Worm (Caenorhabditis elegans): ENCODE measurements around the gene CC8.2.

Gene CC8.2

DNA sequence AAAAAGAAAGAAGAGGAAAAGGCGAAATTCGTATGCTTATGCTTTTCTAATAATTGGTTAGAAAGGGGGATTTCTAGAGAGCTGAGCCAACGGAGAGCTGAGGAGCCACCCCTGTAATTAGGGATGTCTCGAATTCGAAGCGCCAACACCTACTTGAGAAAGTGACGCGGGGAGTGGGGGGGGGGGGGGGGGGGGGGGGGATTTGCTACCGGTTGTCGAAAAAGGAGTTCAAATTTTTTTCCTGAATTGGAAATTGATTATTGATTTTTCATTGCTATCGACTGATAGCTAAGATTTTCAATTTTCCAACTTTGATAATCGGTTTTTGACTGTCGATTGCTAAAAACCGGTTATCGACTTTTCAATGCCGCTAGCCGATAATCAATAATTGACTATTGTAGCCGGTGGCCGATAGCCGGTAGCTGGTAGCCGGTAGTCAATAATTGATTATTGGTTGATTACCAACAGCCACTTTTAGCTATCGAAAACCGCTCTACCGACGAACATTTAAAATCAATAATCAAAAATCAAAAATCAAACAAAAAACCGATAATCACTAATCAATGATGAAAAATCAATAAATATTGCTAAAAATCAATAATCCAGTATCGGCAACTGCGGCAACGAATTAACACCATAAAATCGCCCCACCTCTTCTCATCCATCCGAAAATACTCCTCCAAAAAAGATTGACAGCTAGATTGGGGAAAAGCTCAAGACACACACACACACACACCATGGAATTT, 19.4 kb downstream of the CC8.2 start:
- TF ChIP-seq dve-1 (tag; optimal IDR thresholded peaks at IDR 0.05; ENCODE audit: insufficient read depth) (no peak), attf-4 (tag; optimal IDR thresholded peaks at IDR 0.05) (no peak), set-16 (GFP tag; IDR thresholded peaks at IDR 0.05) (peak; percentile 86), ceh-28 (tag; optimal IDR thresholded peaks at IDR 0.05) (peak; percentile 87)

DNA sequence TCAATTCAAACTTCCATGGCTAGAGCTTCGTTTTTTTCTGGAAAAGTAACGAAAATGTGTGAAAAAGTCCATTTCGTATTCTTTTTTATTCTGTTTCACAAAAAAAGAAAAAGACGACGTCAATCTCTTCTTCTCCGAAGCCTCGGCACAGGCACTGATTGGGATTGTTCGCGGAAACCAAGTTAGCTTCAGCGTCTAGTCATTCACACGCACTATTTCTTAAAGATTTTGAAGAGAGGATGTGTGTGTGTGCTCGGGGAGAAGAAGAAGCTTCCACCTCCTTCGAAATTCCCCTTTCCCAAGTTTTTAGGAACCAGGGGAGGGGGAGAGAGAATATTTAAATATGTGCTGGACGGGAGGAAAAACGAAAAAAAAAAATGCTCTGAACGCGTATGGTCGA, 22.0 kb downstream of the CC8.2 start:
- TF ChIP-seq ces-1 (GFP tag; optimal IDR thresholded peaks at IDR 0.05) (peak; percentile 58), unc-62 (GFP tag; optimal IDR thresholded peaks at IDR 0.05 in 1 of 2) (no peak), unc-62 (tag; optimal IDR thresholded peaks at IDR 0.05) (no peak), gei-8 (GFP tag; optimal IDR thresholded peaks at IDR 0.05) (no peak), fkh-10 (GFP tag; optimal IDR thresholded peaks at IDR 0.05) (peak; percentile 47), hmg-1.1 (GFP tag; IDR thresholded peaks at IDR 0.05) (no peak), duxl-1 (tag; optimal IDR thresholded peaks at IDR 0.05; ENCODE audit: poor library complexity) (no peak), nhr-48 (tag; optimal IDR thresholded peaks at IDR 0.05) (no peak), mep-1 (tag; optimal IDR thresholded peaks at IDR 0.05) (no peak), dmd-9 (GFP tag; IDR thresholded peaks at IDR 0.05) (no peak), lin-13 (GFP tag; optimal IDR thresholded peaks at IDR 0.05) (no peak), nhr-6 (tag; optimal IDR thresholded peaks at IDR 0.05) (no peak), tag-97 (GFP tag; IDR thresholded peaks at IDR 0.05) (no peak), pqm-1 (tag; optimal IDR thresholded peaks at IDR 0.05) (no peak), ctbp-1 (GFP tag; IDR thresholded peaks at IDR 0.05) (no peak), ceh-32 (tag; optimal IDR thresholded peaks at IDR 0.05; ENCODE audit: poor library complexity) (no peak), Y75B8A.6 (GFP tag; IDR thresholded peaks at IDR 0.05) (no peak)

DNA sequence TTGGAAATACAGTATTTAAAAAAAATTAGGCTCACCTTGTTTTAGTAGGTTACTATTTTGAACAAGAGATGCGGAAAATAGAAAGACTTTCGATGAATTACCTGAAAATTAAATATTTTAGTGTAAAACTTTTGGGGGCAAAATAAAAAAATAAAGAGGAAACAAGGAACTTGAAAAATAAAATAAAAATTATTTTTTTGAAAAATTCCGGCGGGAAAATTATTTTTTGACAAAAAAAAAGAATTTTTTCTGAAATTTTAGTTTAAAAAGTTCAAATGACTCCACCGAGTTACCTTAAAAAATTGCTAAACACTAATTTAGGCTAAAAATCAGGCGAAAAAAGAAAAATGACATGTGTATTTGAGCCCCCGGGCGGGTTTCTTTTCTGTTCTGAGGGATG, 23.9 kb downstream of the CC8.2 start, which contains the start of the genes cha-1 and unc-17:
Gene cha-1, minus strand, starts transcription at position 101 of the 400 bp plus-strand sequence.
Gene unc-17, minus strand, starts transcription at position 103 of the 400 bp plus-strand sequence.
- no peak for TF ChIP-seq tra-1 (GFP tag; IDR thresholded peaks at IDR 0.05)

DNA sequence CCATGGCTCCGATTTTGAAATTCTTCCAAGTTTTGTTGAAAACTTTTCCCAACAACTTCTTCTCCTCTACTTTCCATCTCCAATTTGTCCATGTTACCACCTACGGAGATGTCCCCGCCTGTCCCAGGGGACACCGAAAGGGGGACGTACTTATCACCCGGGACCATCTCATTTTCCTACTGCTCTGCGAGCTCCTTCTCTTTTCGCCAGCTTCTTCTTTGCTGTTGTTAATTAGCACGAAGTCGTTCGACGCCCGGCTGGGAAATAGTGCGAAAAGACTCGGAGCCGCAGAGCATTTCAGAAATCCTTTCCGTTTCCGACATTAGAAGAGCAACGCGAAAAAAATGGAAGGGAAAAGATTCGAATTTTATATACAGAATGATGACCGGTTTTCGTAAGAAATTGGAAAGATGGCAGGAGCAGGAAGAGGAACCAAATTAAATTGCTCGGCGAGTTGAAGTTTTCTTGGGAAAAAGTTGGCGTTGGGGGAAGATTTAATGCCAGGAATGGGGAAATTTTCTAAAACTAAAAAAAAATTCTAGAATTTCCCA, 26.6 kb downstream of the CC8.2 start:
- no peak for TF ChIP-seq F37D6.2 (tag; optimal IDR thresholded peaks at IDR 0.05)
- TF ChIP-seq attf-4 (tag; optimal IDR thresholded peaks at IDR 0.05), result no peak
- TF ChIP-seq unc-62 (GFP tag; optimal IDR thresholded peaks at IDR 0.05 in 1 of 2), result peak in 1 of 2 experiments; percentile 57
- TF ChIP-seq unc-62 (tag; optimal IDR thresholded peaks at IDR 0.05), result no peak
- TF ChIP-seq aha-1 (tag), result peak; percentile 67
- peak; percentile 9; the same call in 1 of the 2 replicates for TF ChIP-seq ctbp-1 (GFP tag; IDR thresholded peaks at IDR 0.05)
- no peak for TF ChIP-seq mep-1 (tag; optimal IDR thresholded peaks at IDR 0.05)
- 0 out of 2 replicates have a peak, but pooled peaks have one; percentile 23 for TF ChIP-seq egl-43 (GFP tag; IDR thresholded peaks at IDR 0.05)

DNA sequence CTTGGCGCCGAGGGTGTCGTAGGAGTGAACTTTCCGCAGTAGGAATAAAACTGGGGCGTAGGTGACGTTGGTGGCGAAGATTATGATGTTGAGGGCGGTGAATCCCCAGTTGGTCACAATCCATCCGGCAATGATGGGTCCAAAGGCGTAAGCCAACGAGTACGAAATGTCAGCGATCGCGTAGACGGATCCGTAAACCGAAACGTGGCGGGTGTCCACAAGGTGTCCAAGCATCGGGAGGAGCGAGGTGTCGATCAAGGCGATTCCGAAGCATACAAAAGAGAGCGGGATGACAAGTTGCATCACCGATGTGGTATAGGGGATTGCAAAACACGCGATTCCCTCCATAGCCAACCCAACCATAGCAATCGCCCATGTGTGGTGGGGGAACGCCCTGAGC, 29.8 kb downstream of the CC8.2 start:
- TF ChIP-seq mdl-1 (tag; optimal IDR thresholded peaks at IDR 0.05), result no peak
- no peak for TF ChIP-seq R02D3.7 (tag; optimal IDR thresholded peaks at IDR 0.05)
- no peak for TF ChIP-seq dmd-9 (GFP tag; IDR thresholded peaks at IDR 0.05)
- TF ChIP-seq unc-130 (GFP tag; optimal IDR thresholded peaks at IDR 0.05), result no peak
- no peak for TF ChIP-seq Y105C5A.15 (GFP tag; IDR thresholded peaks at IDR 0.05)
- TF ChIP-seq nhr-10 (tag; optimal IDR thresholded peaks at IDR 0.05), result no peak
- TF ChIP-seq lim-7 (GFP tag; IDR thresholded peaks at IDR 0.05), result no peak
- no peak for TF ChIP-seq hmg-1.1 (GFP tag; IDR thresholded peaks at IDR 0.05)
- TF ChIP-seq tag-97 (GFP tag; IDR thresholded peaks at IDR 0.05), result no peak
- TF ChIP-seq zfp-3 (GFP tag; conservative IDR thresholded peaks at IDR 0.05), result no peak
- no peak for TF ChIP-seq unc-62 (GFP tag; optimal IDR thresholded peaks at IDR 0.05 in 1 of 2)
- no peak for TF ChIP-seq unc-62 (tag; optimal IDR thresholded peaks at IDR 0.05)
- TF ChIP-seq lin-13 (GFP tag; optimal IDR thresholded peaks at IDR 0.05), result no peak
- no peak for TF ChIP-seq nhr-6 (tag; optimal IDR thresholded peaks at IDR 0.05)
- TF ChIP-seq nhr-41 (GFP tag; IDR thresholded peaks at IDR 0.05), result no peak
- no peak for TF ChIP-seq lir-3 (tag; optimal IDR thresholded peaks at IDR 0.05)
- no peak for TF ChIP-seq Y75B8A.6 (GFP tag; IDR thresholded peaks at IDR 0.05)
- TF ChIP-seq zfp-2 (tag; optimal IDR thresholded peaks at IDR 0.05), result no peak
- TF ChIP-seq mxl-3 (GFP tag; optimal IDR thresholded peaks at IDR 0.05), result no peak
- no peak for TF ChIP-seq mes-2 (tag; optimal IDR thresholded peaks at IDR 0.05; ENCODE audit: poor library complexity, severe bottlenecking)
- no peak for TF ChIP-seq nhr-48 (tag; optimal IDR thresholded peaks at IDR 0.05)
